Fruit fly (Drosophila melanogaster): ENCODE measurements around the gene Ost48.

DNA sequence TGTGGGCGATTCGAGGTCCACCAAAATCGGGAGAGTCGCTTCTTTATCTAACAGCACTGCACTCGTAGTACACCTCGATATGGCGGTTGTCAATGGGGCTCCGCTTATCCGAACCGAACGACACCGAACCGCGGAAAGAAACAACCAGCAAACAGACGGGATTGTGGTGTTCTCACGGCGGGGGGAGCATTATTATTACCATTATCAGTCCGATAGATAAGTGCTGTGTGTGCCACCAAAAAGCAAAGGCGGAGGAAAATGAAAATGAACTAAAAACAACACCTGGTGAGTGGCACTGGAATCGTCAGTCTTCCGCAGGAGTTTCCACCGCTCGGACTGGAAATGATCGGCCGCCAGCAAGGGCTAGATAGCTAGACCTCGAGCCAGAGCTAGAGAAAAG, 49.9 kb downstream of the Ost48 start, which contains the start of gene AP-1gamma:
- TF ChIP-seq CG13624 (GFP tag; optimal IDR thresholded peaks at IDR 0.05) (no peak), CG11398 (GFP tag; optimal IDR thresholded peaks at IDR 0.05) (no peak), CG4730 (GFP tag; IDR thresholded peaks at IDR 0.05) (no peak), Hr39 (optimal IDR thresholded peaks at IDR 0.05) (no peak)
